Fruit fly (Drosophila melanogaster) whole organism: ENCODE results near the gene drd.

Experiments
- Dll ChIP-seq: fragments of >200 bp; optimal IDR thresholded peaks from 2 replicates; lab custom pipeline; 2017
- EcR ChIP-seq, 2 experiments: fragments of >200 bp; optimal IDR thresholded peaks; 2 replicates each; lab custom pipeline; 2017; ENCODE audit warnings: missing biosample characterization in 2 of 2, missing genetic modification characterization in 2 of 2, missing genetic modification reagents in 2 of 2
- pan ChIP-seq: fragments of >200 bp; optimal IDR thresholded peaks from 2 replicates; lab custom pipeline; 2017
- psq ChIP-seq: fragments of >200 bp; optimal IDR thresholded peaks from 2 replicates; lab custom pipeline; 2017
- usp ChIP-seq: fragments of >200 bp; optimal IDR thresholded peaks from 2 replicates; lab custom pipeline; 2017; ENCODE audit warnings: missing biosample characterization, missing genetic modification characterization, mixed read lengths

DNA sequence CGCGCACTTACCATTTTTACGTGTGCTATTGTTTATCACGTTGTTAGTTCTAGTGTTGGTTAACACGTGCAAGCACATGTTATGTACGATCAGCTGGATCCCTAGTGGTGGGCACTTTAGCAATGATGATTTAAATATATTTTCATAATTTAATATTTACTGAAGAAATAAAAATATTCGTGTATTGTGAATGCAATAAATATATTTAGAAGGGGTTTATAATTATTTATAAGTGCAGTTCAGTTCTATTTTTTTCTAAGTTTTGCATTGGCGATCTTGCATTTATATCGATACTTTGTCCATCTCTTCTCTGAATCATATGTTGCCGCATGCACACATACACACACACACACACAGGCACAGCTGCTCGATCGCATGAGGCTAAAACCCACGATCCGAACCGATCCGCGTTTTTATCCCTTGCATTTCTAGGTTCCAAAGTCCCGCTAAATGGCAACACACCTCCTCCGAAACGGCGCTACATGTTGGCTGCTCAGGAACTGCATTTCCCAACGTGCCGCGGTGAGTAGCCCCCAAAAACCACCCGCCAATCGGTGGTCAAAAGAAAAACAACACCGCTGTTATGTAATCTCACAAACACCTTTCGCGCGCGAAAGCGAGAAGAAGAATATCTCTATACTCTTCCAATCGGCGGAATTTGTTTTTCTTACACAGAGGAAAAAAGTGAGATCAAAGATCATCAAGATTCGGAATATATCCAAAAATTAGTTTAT lies 39.6 kb upstream of the drd start, which contains the start of the genes CG15027 and Dbct:
- no peak for TF ChIP-seq Dll (lab: Kevin White, UChicago)
- TF ChIP-seq pan (lab: Kevin White, UChicago), result no peak
- no peak for TF ChIP-seq psq
- no peak for TF ChIP-seq EcR (GFP tag; optimal IDR thresholded peaks at IDR 0.05; lab: Kevin White, UChicago)
- no peak for TF ChIP-seq usp
